Worm (Caenorhabditis elegans) whole organism, young adult: Measurements from ENCODE around the gene C04A11.5.

Experiments used
- B0019.2 ChIP-seq: fragments of 200-800 bp; sonication (Bioruptor generic); conservative IDR thresholded peaks from 2 replicates; pipeline ENCODE4 v1.3.6; 2022; ENCODE audit warnings: missing genetic modification reagents, missing genetic modification characterization, missing compliant biosample characterization
- B0035.1 ChIP-seq: sonication (generic microtip); optimal IDR thresholded peaks from 2 replicates; lab custom pipeline; 2016; ENCODE audit warnings: missing genetic modification characterization, mild to moderate bottlenecking, missing compliant biosample characterization, missing genotype, missing genetic modification reagents
- B0261.1 ChIP-seq: sonication (generic microtip); optimal IDR thresholded peaks from 2 replicates; lab custom pipeline; 2016; ENCODE audit warnings: mild to moderate bottlenecking, missing genetic modification characterization, moderate library complexity, missing compliant biosample characterization
- C17E4.6 ChIP-seq: fragments of 200-800 bp; sonication (Bioruptor generic); IDR thresholded peaks from 2 replicates; pipeline ENCODE4 v1.3.6; 2022; ENCODE audit warnings: missing genetic modification reagents, missing genetic modification characterization, missing compliant biosample characterization
- F33H1.4 ChIP-seq: fragments of 200-800 bp; sonication (Bioruptor generic); IDR thresholded peaks from 2 replicates; pipeline ENCODE4 v1.3.6; 2022; ENCODE audit warnings: missing genetic modification reagents, missing genetic modification characterization, missing compliant biosample characterization
- T07F8.4 ChIP-seq: sonication (generic microtip); optimal IDR thresholded peaks from 2 replicates; lab custom pipeline; 2016; ENCODE audit warnings: mild to moderate bottlenecking, missing genetic modification characterization, moderate library complexity, missing compliant biosample characterization
- Y53G8AR.9 ChIP-seq: fragments of 200-800 bp; sonication (Bioruptor generic); conservative IDR thresholded peaks from 2 replicates; pipeline ENCODE4 v1.3.6; 2022; ENCODE audit warnings: missing genetic modification reagents, missing genetic modification characterization, missing compliant biosample characterization
- ZK185.1 ChIP-seq: sonication (generic microtip); optimal IDR thresholded peaks from 2 replicates; lab custom pipeline; 2016; ENCODE audit warnings: mild to moderate bottlenecking, missing genetic modification characterization, missing compliant biosample characterization; ENCODE audit not compliant: poor library complexity, severe bottlenecking
- aptf-3 ChIP-seq: fragments of 200-800 bp; sonication (Bioruptor generic); IDR thresholded peaks from 2 replicates; pipeline ENCODE4 v1.3.6; 2022; ENCODE audit warnings: missing genetic modification characterization, missing compliant biosample characterization
- athp-1 ChIP-seq: sonication (generic microtip); optimal IDR thresholded peaks from 2 replicates; lab custom pipeline; 2017; ENCODE audit warnings: mild to moderate bottlenecking, missing genetic modification characterization, missing compliant biosample characterization
- attf-3 ChIP-seq: fragments of 200-800 bp; sonication (Bioruptor generic); conservative IDR thresholded peaks from 2 replicates; pipeline ENCODE4 v1.3.6; 2022; ENCODE audit warnings: missing genetic modification reagents, missing genetic modification characterization, missing compliant biosample characterization
- bed-2 ChIP-seq: fragments of 200-800 bp; sonication (Bioruptor generic); IDR thresholded peaks from 2 replicates; pipeline ENCODE4 v1.3.6; 2022; ENCODE audit warnings: missing genetic modification reagents, missing genetic modification characterization, missing compliant biosample characterization
- ccch-3 ChIP-seq: fragments of 200-800 bp; sonication (Bioruptor generic); optimal IDR thresholded peaks from 2 replicates; lab custom pipeline; 2018; ENCODE audit warnings: mild to moderate bottlenecking, missing genetic modification characterization, missing compliant biosample characterization
- ceh-79 ChIP-seq: sonication (generic microtip); optimal IDR thresholded peaks from 2 replicates; lab custom pipeline; 2017; ENCODE audit warnings: mild to moderate bottlenecking, missing genetic modification characterization, missing compliant biosample characterization
- dox-1 ChIP-seq: fragments of 200-800 bp; sonication (Bioruptor generic); IDR thresholded peaks from 2 replicates; pipeline ENCODE4 v1.3.6; 2022; ENCODE audit warnings: missing genetic modification reagents, missing genetic modification characterization, missing compliant biosample characterization
- dpff-1 ChIP-seq: sonication (generic microtip); optimal IDR thresholded peaks from 2 replicates; lab custom pipeline; 2017; ENCODE audit warnings: mild to moderate bottlenecking, missing genetic modification characterization, missing compliant biosample characterization
- ets-4 ChIP-seq: fragments of 200-800 bp; sonication (Bioruptor generic); optimal IDR thresholded peaks from 2 replicates; lab custom pipeline; 2018; ENCODE audit warnings: mild to moderate bottlenecking, missing genetic modification characterization, missing compliant biosample characterization
- gei-17 ChIP-seq: fragments of 200-800 bp; sonication (Bioruptor generic); optimal IDR thresholded peaks from 2 replicates; lab custom pipeline; 2018; ENCODE audit warnings: mild to moderate bottlenecking, missing genetic modification characterization, missing compliant biosample characterization
- hlh-12 ChIP-seq: sonication (generic microtip); optimal IDR thresholded peaks from 2 replicates; lab custom pipeline; 2016; ENCODE audit warnings: missing genetic modification characterization, missing compliant biosample characterization
- hmg-1.2 ChIP-seq: fragments of 200-800 bp; sonication (Bioruptor generic); IDR thresholded peaks from 2 replicates; pipeline ENCODE4 v1.3.6; 2022; ENCODE audit warnings: missing genetic modification reagents, missing genetic modification characterization, missing compliant biosample characterization
- hrde-1 ChIP-seq: sonication (generic microtip); optimal IDR thresholded peaks from 2 replicates; lab custom pipeline; 2016; ENCODE audit warnings: missing genetic modification characterization, mild to moderate bottlenecking, missing compliant biosample characterization, moderate library complexity, missing genotype, missing genetic modification reagents, borderline replicate concordance
- let-607 ChIP-seq, 2 experiments: fragments of 200-800 bp in 1 of 2; sonication (Bioruptor generic) in 1 of 2; sonication (generic microtip) in 1 of 2; optimal IDR thresholded peaks; 2 replicates each; lab custom pipeline; 2016 to 2018; ENCODE audit warnings: mild to moderate bottlenecking in 2 of 2, missing compliant biosample characterization in 2 of 2, missing genetic modification characterization in 2 of 2, moderate library complexity in 2 of 2, missing genotype in 1 of 2
- lsl-1 ChIP-seq: fragments of 200-800 bp; sonication (Bioruptor generic); optimal IDR thresholded peaks from 2 replicates; lab custom pipeline; 2018; ENCODE audit warnings: mild to moderate bottlenecking, missing genetic modification characterization, moderate library complexity, missing compliant biosample characterization
- lsy-27 ChIP-seq: sonication (generic microtip); optimal IDR thresholded peaks from 2 replicates; lab custom pipeline; 2017; ENCODE audit warnings: missing genetic modification characterization, mild to moderate bottlenecking, missing compliant biosample characterization, antibody characterized with exemption, missing genotype, borderline replicate concordance; ENCODE audit not compliant: insufficient read depth
- madf-6 ChIP-seq: fragments of 200-800 bp; sonication (Bioruptor generic); IDR thresholded peaks from 2 replicates; pipeline ENCODE4 v1.3.6; 2022; ENCODE audit warnings: missing genetic modification reagents, missing genetic modification characterization, missing compliant biosample characterization
- mcd-1 ChIP-seq: fragments of 200-800 bp; sonication (Bioruptor generic); IDR thresholded peaks from 2 replicates; pipeline ENCODE4 v1.3.6; 2022; ENCODE audit warnings: missing genetic modification reagents, missing genetic modification characterization, missing compliant biosample characterization
- nfyb-1 ChIP-seq: fragments of 200-800 bp; sonication (Bioruptor generic); IDR thresholded peaks from 2 replicates; pipeline ENCODE4 v1.3.6; 2022; ENCODE audit warnings: missing genetic modification reagents, missing genetic modification characterization, missing compliant biosample characterization
- nhr-120 ChIP-seq: fragments of 200-800 bp; sonication (Bioruptor generic); IDR thresholded peaks from 2 replicates; pipeline ENCODE4 v1.3.6; 2022; ENCODE audit warnings: missing genetic modification characterization, missing compliant biosample characterization
- nhr-90 ChIP-seq: sonication (generic microtip); optimal IDR thresholded peaks from 2 replicates; lab custom pipeline; 2016; ENCODE audit warnings: missing genotype, mild to moderate bottlenecking, missing genetic modification characterization, missing compliant biosample characterization
- repo-1 ChIP-seq: sonication (generic microtip); optimal IDR thresholded peaks from 2 replicates; lab custom pipeline; 2017; ENCODE audit warnings: mild to moderate bottlenecking, missing genetic modification characterization, missing compliant biosample characterization
- rpc-1 ChIP-seq, 2 experiments: fragments of 150-350 bp in 1 of 2; sonication (generic microtip) in 1 of 2; optimal IDR thresholded peaks; 2 replicates each; lab custom pipeline; 2014 to 2018; ENCODE audit warnings: missing biosample characterization in 1 of 2, missing genetic modification characterization in 1 of 2, missing genetic modification reagents in 1 of 2, missing genotype in 1 of 2
- sea-2 ChIP-seq: fragments of 200-800 bp; sonication (Bioruptor generic); IDR thresholded peaks from 2 replicates; pipeline ENCODE4 v1.3.6; 2022; ENCODE audit warnings: missing genetic modification characterization, missing compliant biosample characterization
- snpc-3.4 ChIP-seq: sonication (generic microtip); optimal IDR thresholded peaks from 2 replicates; lab custom pipeline; 2017; ENCODE audit warnings: missing genetic modification characterization, mild to moderate bottlenecking, missing compliant biosample characterization, antibody characterized with exemption, moderate library complexity, missing genotype, missing genetic modification reagents
- somi-1 ChIP-seq: fragments of 200-800 bp; sonication (Bioruptor generic); optimal IDR thresholded peaks from 2 replicates; lab custom pipeline; 2018; ENCODE audit warnings: mild to moderate bottlenecking, missing genetic modification characterization, missing compliant biosample characterization
- tbp1 ChIP-seq: fragments of 200-800 bp; sonication (Bioruptor generic); optimal IDR thresholded peaks from 2 replicates; lab custom pipeline; 2018; ENCODE audit warnings: mild to moderate bottlenecking, missing genetic modification characterization, missing compliant biosample characterization
- tlf-1 ChIP-seq: fragments of 200-800 bp; sonication (Bioruptor generic); optimal IDR thresholded peaks from 2 replicates; lab custom pipeline; 2018; ENCODE audit warnings: mild to moderate bottlenecking, missing genetic modification characterization, missing compliant biosample characterization
- xnd-1 ChIP-seq: sonication (generic microtip); optimal IDR thresholded peaks from 2 replicates; lab custom pipeline; 2016; ENCODE audit warnings: missing genotype, missing genetic modification reagents, missing genetic modification characterization, missing compliant biosample characterization
- zfh-2 ChIP-seq: fragments of 200-800 bp; sonication (Bioruptor generic); conservative IDR thresholded peaks from 2 replicates; pipeline ENCODE4 v1.3.6; 2022; ENCODE audit warnings: missing genetic modification reagents, missing genetic modification characterization, missing compliant biosample characterization
- zim-3 ChIP-seq: sonication (generic microtip); optimal IDR thresholded peaks from 2 replicates; lab custom pipeline; 2017; ENCODE audit warnings: mild to moderate bottlenecking, missing genetic modification characterization, moderate library complexity, missing compliant biosample characterization
- ztf-22 ChIP-seq: fragments of 200-800 bp; sonication (Bioruptor generic); optimal IDR thresholded peaks from 2 replicates; lab custom pipeline; 2018; ENCODE audit warnings: mild to moderate bottlenecking, missing genetic modification characterization, moderate library complexity, missing compliant biosample characterization
- ztf-26 ChIP-seq: sonication (generic microtip); optimal IDR thresholded peaks from 2 replicates; lab custom pipeline; 2017; ENCODE audit warnings: missing genetic modification characterization, missing compliant biosample characterization
- ztf-3 ChIP-seq: fragments of 200-800 bp; sonication (Bioruptor generic); optimal IDR thresholded peaks from 2 replicates; lab custom pipeline; 2018; ENCODE audit warnings: mild to moderate bottlenecking, missing genetic modification characterization, missing compliant biosample characterization
- ztf-6 ChIP-seq: fragments of 200-800 bp; sonication (Bioruptor generic); IDR thresholded peaks from 2 replicates; pipeline ENCODE4 v1.3.6; 2022; ENCODE audit warnings: missing genetic modification reagents, missing genetic modification characterization, missing compliant biosample characterization

Gene C04A11.5

DNA sequence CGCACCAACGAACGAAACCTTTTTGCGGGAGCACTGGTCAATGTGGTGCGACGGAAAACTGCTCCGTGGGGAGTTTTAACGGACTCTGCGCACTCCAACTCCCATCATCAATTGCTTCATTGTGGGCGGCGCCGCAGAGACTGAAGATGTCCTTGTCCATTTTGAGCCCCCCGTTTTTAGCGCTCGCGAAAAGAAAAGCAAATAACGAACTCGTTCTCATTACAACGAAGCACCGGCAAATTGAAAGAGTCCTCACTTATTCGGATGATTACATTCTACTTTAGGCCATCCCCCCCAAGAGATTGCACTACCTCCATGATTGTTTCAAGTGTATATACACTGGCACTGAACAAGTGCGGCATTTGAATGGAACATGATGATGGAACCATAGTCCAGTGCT lies 17.6 kb upstream of the C04A11.5 start, which contains the start of gene acr-9:
acr-9 (minus strand) TSS at position 101 of the 400 bp plus-strand sequence.
- TF ChIP-seq F33H1.4 (GFP tag; lab: Robert Waterston, UW) (no peak), gei-17 (GFP tag; lab: Kevin White, UChicago) (no peak), B0019.2 (GFP tag; lab: Robert Waterston, UW) (no peak), Y53G8AR.9 (GFP tag; lab: Robert Waterston, UW) (no peak), nfyb-1 (GFP tag; lab: Robert Waterston, UW) (no peak), let-607 (tag; optimal IDR thresholded peaks at IDR 0.05; lab: Kevin White, UChicago) (no peak), tlf-1 (GFP tag; lab: Kevin White, UChicago) (no peak), hrde-1 (no peak), lsy-27 (tag; lab: Kevin White, UChicago) (no peak), C17E4.6 (GFP tag; lab: Robert Waterston, UW) (no peak), mcd-1 (GFP tag; lab: Robert Waterston, UW) (no peak), bed-2 (GFP tag; lab: Robert Waterston, UW) (no peak), xnd-1 (tag; lab: Kevin White, UChicago) (no peak)

DNA sequence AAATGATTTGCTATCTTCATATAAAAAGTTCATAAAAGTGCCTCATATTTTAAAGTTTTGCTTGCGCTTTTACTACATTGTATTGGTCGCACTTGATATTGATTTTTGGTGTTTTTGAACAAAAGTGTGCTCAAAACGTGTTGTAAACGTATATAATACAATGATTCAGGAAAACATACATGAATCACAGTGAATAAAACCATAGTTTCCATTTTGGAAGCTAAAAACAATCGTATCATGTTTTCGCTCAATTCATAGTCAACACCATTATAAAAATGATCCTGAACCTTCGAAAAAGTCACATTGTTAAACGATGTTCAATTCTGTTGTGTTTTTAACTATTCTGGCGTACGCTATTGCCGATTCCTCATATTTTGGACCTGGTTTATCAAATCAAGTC lies 17.1 kb upstream of the C04A11.5 start, which contains the start of gene C40C9.3:
C40C9.3 (plus strand) TSS at position 301 of the 400 bp plus-strand sequence.
- TF ChIP-seq snpc-3.4 (tag; lab: Kevin White, UChicago), result no peak
- TF ChIP-seq sea-2 (GFP tag; lab: Robert Waterston, UW), result no peak
- TF ChIP-seq repo-1, result no peak
- TF ChIP-seq dox-1 (GFP tag; lab: Robert Waterston, UW), result no peak
- no peak for TF ChIP-seq ceh-79 (tag; lab: Kevin White, UChicago)
- TF ChIP-seq B0261.1, result no peak
- TF ChIP-seq nhr-90, result no peak
- no peak for TF ChIP-seq ccch-3
- TF ChIP-seq nhr-120, result no peak
- no peak for TF ChIP-seq aptf-3 (GFP tag; lab: Robert Waterston, UW)
- no peak for TF ChIP-seq ets-4 (GFP tag; lab: Kevin White, UChicago)

DNA sequence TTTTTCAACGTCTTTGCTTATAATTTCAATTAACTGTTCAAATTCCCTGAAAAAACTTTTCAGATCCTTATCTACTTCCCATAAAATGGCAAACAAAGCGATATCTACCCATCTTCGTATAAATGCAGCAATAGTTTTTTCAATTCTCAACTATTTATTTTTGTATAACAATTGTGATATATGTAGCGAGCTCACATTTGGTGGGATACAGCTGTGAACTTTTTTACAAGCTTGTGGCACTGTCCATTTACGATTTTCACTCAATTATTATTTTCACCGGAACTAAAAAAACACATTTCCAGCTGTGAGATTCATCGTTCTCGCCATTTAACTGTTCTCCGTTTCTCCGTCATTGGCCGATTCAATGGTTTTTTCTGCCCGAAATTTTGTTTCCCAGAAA lies 13.6 kb upstream of the C04A11.5 start, which contains the start of gene C40C9.4:
C40C9.4 (plus strand) TSS at position 301 of the 400 bp plus-strand sequence.
- TF ChIP-seq mcd-1 (GFP tag; lab: Robert Waterston, UW) (no peak), lsl-1 (no peak), zim-3 (tag; lab: Kevin White, UChicago) (no peak), B0035.1 (tag; lab: Kevin White, UChicago) (no peak), ztf-3 (GFP tag; lab: Kevin White, UChicago) (no peak), somi-1 (GFP tag; lab: Kevin White, UChicago) (no peak), gei-17 (GFP tag; lab: Kevin White, UChicago) (no peak), ztf-22 (GFP tag; lab: Kevin White, UChicago) (no peak), zfh-2 (GFP tag; lab: Robert Waterston, UW) (no peak), dpff-1 (tag; lab: Kevin White, UChicago) (no peak), attf-3 (GFP tag; lab: Robert Waterston, UW) (no peak), Y53G8AR.9 (GFP tag; lab: Robert Waterston, UW) (no peak)

DNA sequence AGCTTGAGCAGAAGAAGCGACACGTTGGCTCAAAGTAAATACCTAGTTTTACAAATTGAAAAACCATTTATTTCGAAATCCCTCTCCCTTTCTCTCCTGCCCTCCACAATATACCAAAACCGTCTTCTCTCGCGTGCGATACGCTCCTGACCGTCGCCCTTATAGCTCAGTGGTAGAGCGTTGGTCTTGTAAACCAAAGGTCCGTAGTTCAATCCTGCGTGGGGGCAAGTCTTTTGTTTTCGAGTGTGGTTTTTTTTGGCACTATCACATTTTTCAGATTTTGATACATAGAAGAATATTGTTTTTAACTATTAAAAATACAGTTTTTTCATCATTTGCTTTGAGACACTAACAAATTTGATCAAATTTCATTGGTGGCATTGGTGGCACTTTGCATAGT lies 10.8 kb upstream of the C04A11.5 start:
- 0 out of 2 replicates have a peak, but pooled peaks have one; percentile 12 for TF ChIP-seq ztf-6 (GFP tag; lab: Robert Waterston, UW)
- TF ChIP-seq tbp1, result peak; percentile 91
- TF ChIP-seq ZK185.1 (tag; lab: Kevin White, UChicago), result peak; percentile 58
- TF ChIP-seq T07F8.4 (tag; lab: Kevin White, UChicago), result peak; percentile 59
- TF ChIP-seq xnd-1 (tag; lab: Kevin White, UChicago), result no peak
- TF ChIP-seq rpc-1 (optimal IDR thresholded peaks at IDR 0.05; lab: Kevin White, UChicago), result peak; percentile 94
- TF ChIP-seq rpc-1 (tag; optimal IDR thresholded peaks at IDR 0.05; lab: Kevin White, UChicago), result peak; percentile 96
- peak; percentile 42; the same call in 1 of the 2 replicates for TF ChIP-seq madf-6
- no peak for TF ChIP-seq B0019.2 (GFP tag; lab: Robert Waterston, UW)
- TF ChIP-seq athp-1, result no peak
- peak; percentile 67 for TF ChIP-seq hlh-12 (tag; lab: Kevin White, UChicago)
- TF ChIP-seq snpc-3.4 (tag; lab: Kevin White, UChicago), result peak; percentile 42
- TF ChIP-seq hmg-1.2 (GFP tag; lab: Robert Waterston, UW), result peak; percentile 64
- peak in 1 of 2 experiments; percentile 4 for TF ChIP-seq let-607 (tag; optimal IDR thresholded peaks at IDR 0.05; lab: Kevin White, UChicago)
- TF ChIP-seq ztf-26 (tag; lab: Kevin White, UChicago), result peak; percentile 10
